Worm (Caenorhabditis elegans): Measurements from ENCODE around the gene T05H4.3.

ce11 chrV:6398922-6399321 lies 43.2 kb upstream of the T05H4.3 start:
- TF ChIP-seq cog-1 (tag; optimal IDR thresholded peaks at IDR 0.05) (no peak), T22C8.4 (GFP tag; IDR thresholded peaks at IDR 0.05) (no peak), flt-1 (GFP tag; IDR thresholded peaks at IDR 0.05) (no peak), ztf-23 (GFP tag; IDR thresholded peaks at IDR 0.05) (no peak), med-1 (GFP tag; optimal IDR thresholded peaks at IDR 0.05; ENCODE audit: insufficient read depth) (no peak)
